Fruit fly (Drosophila melanogaster) whole organism, embryonic: ENCODE measurements around the gene CG31974.

Experiments
- Aef1 ChIP-seq: fragments of 200-800 bp; sonication (Bioruptor generic); IDR thresholded peaks from 3 replicates; pipeline ENCODE4 v1.3.6; 2022; ENCODE audit warnings: missing biosample characterization, missing genetic modification characterization
- B-H2 ChIP-seq: fragments of 200-800 bp; sonication (Bioruptor generic); optimal IDR thresholded peaks from 2 replicates; lab custom pipeline; 2018; ENCODE audit warnings: missing biosample characterization, mild to moderate bottlenecking, missing genetic modification characterization
- BEAF-32 ChIP-seq: fragments of 200-800 bp; sonication (Bioruptor generic); optimal IDR thresholded peaks from 3 replicates; lab custom pipeline; 2017; ENCODE audit warnings: missing biosample characterization, missing genetic modification characterization, mild to moderate bottlenecking, moderate library complexity, missing genetic modification reagents
- C15 ChIP-seq: fragments of 200-800 bp; sonication (Bioruptor generic); IDR thresholded peaks from 3 replicates; pipeline ENCODE4 v1.3.6; 2022; ENCODE audit warnings: missing biosample characterization, missing genetic modification characterization
- CG10431 ChIP-seq: fragments of 200-800 bp; sonication (Bioruptor generic); optimal IDR thresholded peaks from 3 replicates; lab custom pipeline; 2018; ENCODE audit warnings: missing biosample characterization, mild to moderate bottlenecking, missing genetic modification characterization
- CG10654 ChIP-seq: fragments of 200-800 bp; sonication (Bioruptor generic); optimal IDR thresholded peaks from 2 replicates; lab custom pipeline; 2016; ENCODE audit warnings: missing biosample characterization, missing genetic modification characterization
- CG11723 ChIP-seq: fragments of 200-800 bp; sonication (Bioruptor generic); optimal IDR thresholded peaks from 2 replicates; lab custom pipeline; 2017; ENCODE audit warnings: missing biosample characterization, mild to moderate bottlenecking, missing genetic modification characterization
- CG14441 ChIP-seq: fragments of 200-800 bp; sonication (Bioruptor generic); IDR thresholded peaks from 2 replicates; pipeline ENCODE4 v1.3.6; 2022; ENCODE audit warnings: missing biosample characterization, missing genetic modification characterization
- CG15269 ChIP-seq: fragments of 200-800 bp; sonication (Bioruptor generic); optimal IDR thresholded peaks from 2 replicates; lab custom pipeline; 2018; ENCODE audit warnings: missing biosample characterization, mild to moderate bottlenecking, missing genetic modification characterization, moderate library complexity
- CG2678 ChIP-seq: fragments of 200-800 bp; sonication (Bioruptor generic); optimal IDR thresholded peaks from 3 replicates; lab custom pipeline; 2019; ENCODE audit warnings: missing biosample characterization, mild to moderate bottlenecking, missing genetic modification characterization, moderate library complexity
- CG31365 ChIP-seq: fragments of 200-800 bp; sonication (Bioruptor generic); optimal IDR thresholded peaks from 2 replicates; lab custom pipeline; 2018; ENCODE audit warnings: missing biosample characterization, mild to moderate bottlenecking, missing genetic modification characterization
- CG4328 ChIP-seq: fragments of 200-800 bp; sonication (Bioruptor generic); optimal IDR thresholded peaks from 3 replicates; lab custom pipeline; 2017; ENCODE audit warnings: missing biosample characterization, missing genetic modification reagents, missing genetic modification characterization
- CG4617 ChIP-seq: fragments of 200-800 bp; sonication (Bioruptor generic); optimal IDR thresholded peaks from 3 replicates; lab custom pipeline; 2016; ENCODE audit warnings: missing biosample characterization, missing genetic modification characterization, borderline replicate concordance
- CG6765 ChIP-seq: fragments of 200-800 bp; sonication (Bioruptor generic); optimal IDR thresholded peaks from 3 replicates; lab custom pipeline; 2017; ENCODE audit warnings: missing biosample characterization, mild to moderate bottlenecking, missing genetic modification characterization
- CG7556 ChIP-seq: fragments of 200-800 bp; sonication (Bioruptor generic); optimal IDR thresholded peaks from 2 replicates; lab custom pipeline; 2017; ENCODE audit warnings: missing biosample characterization, mild to moderate bottlenecking, missing genetic modification characterization
- CG7745 ChIP-seq: fragments of 200-800 bp; sonication (Bioruptor generic); optimal IDR thresholded peaks from 2 replicates; lab custom pipeline; 2018; ENCODE audit warnings: missing biosample characterization, mild to moderate bottlenecking, missing genetic modification characterization, moderate library complexity
- CG9609 ChIP-seq: fragments of 200-800 bp; sonication (Bioruptor generic); optimal IDR thresholded peaks from 3 replicates; lab custom pipeline; 2016; ENCODE audit warnings: missing biosample characterization, missing genetic modification characterization
- CG9876 ChIP-seq: fragments of 200-800 bp; sonication (Bioruptor generic); optimal IDR thresholded peaks from 2 replicates; lab custom pipeline; 2016; ENCODE audit warnings: missing biosample characterization, missing genetic modification characterization
- CG9932 ChIP-seq: fragments of 200-800 bp; sonication (Bioruptor generic); IDR thresholded peaks from 2 replicates; pipeline ENCODE4 v1.3.6; 2022; ENCODE audit warnings: missing biosample characterization, missing genetic modification characterization
- Dll ChIP-seq: fragments of 200-800 bp; sonication (Bioruptor generic); IDR thresholded peaks from 4 replicates; pipeline ENCODE4 v1.3.6; 2022; ENCODE audit warnings: missing biosample characterization, missing genetic modification characterization; ENCODE audit not compliant: partially characterized antibody
- Doc3 ChIP-seq: fragments of 200-800 bp; sonication (Bioruptor generic); IDR thresholded peaks from 3 replicates; pipeline ENCODE4 v1.3.6; 2022; ENCODE audit warnings: missing biosample characterization, missing genetic modification characterization; ENCODE audit not compliant: partially characterized antibody
- Ets97D ChIP-seq: fragments of 200-800 bp; sonication (Bioruptor generic); optimal IDR thresholded peaks from 3 replicates; lab custom pipeline; 2016; ENCODE audit warnings: missing biosample characterization, missing genetic modification characterization
- HLH54F ChIP-seq: fragments of 200-800 bp; sonication (Bioruptor generic); optimal IDR thresholded peaks from 3 replicates; lab custom pipeline; 2016; ENCODE audit warnings: missing biosample characterization, missing genetic modification characterization
- HmgZ ChIP-seq: fragments of 200-800 bp; sonication (Bioruptor generic); optimal IDR thresholded peaks from 2 replicates; lab custom pipeline; 2018; ENCODE audit warnings: missing biosample characterization, mild to moderate bottlenecking, missing genetic modification characterization
- Hr51 ChIP-seq, 2 experiments: fragments of 200-800 bp; sonication (Bioruptor generic); optimal IDR thresholded peaks; 2 replicates in 1 of 2; 3 replicates in 1 of 2; lab custom pipeline; 2016 to 2018; ENCODE audit warnings: missing biosample characterization in 2 of 2, missing genetic modification characterization in 2 of 2, mild to moderate bottlenecking in 1 of 2, moderate library complexity in 1 of 2
- Jarid2 ChIP-seq: fragments of 200-800 bp; sonication (Bioruptor generic); optimal IDR thresholded peaks from 3 replicates; lab custom pipeline; 2017; ENCODE audit warnings: mild to moderate bottlenecking, missing biosample characterization, missing genetic modification reagents, missing genetic modification characterization
- MESR4 ChIP-seq: fragments of 200-800 bp; sonication (Bioruptor generic); optimal IDR thresholded peaks from 2 replicates; lab custom pipeline; 2018; ENCODE audit warnings: missing biosample characterization, mild to moderate bottlenecking, missing genetic modification characterization, moderate library complexity
- Myb ChIP-seq: fragments of 200-800 bp; sonication (Bioruptor generic); optimal IDR thresholded peaks from 2 replicates; lab custom pipeline; 2016; ENCODE audit warnings: missing biosample characterization, missing genetic modification characterization
- Sox102F ChIP-seq: fragments of 200-800 bp; sonication (Bioruptor generic); optimal IDR thresholded peaks from 2 replicates; lab custom pipeline; 2018; ENCODE audit warnings: missing biosample characterization, mild to moderate bottlenecking, missing genetic modification characterization, moderate library complexity
- Usf ChIP-seq: fragments of 200-800 bp; sonication (Bioruptor generic); optimal IDR thresholded peaks from 2 replicates; lab custom pipeline; 2017; ENCODE audit warnings: missing genotype, missing biosample characterization, missing genetic modification characterization
- Xrp1 ChIP-seq: fragments of 200-800 bp; sonication (Bioruptor generic); IDR thresholded peaks from 2 replicates; pipeline ENCODE4 v1.3.6; 2022; ENCODE audit warnings: missing biosample characterization, missing genetic modification characterization
- amos ChIP-seq: fragments of 200-800 bp; sonication (Bioruptor generic); IDR thresholded peaks from 2 replicates; pipeline ENCODE4 v1.3.6; 2022; ENCODE audit warnings: missing biosample characterization, missing genetic modification characterization; ENCODE audit not compliant: partially characterized antibody
- ap ChIP-seq: fragments of 200-800 bp; sonication (Bioruptor generic); IDR thresholded peaks from 2 replicates; pipeline ENCODE4 v1.3.6; 2022; ENCODE audit warnings: missing biosample characterization, missing genetic modification characterization
- bab2 ChIP-seq: fragments of 200-800 bp; sonication (Bioruptor generic); optimal IDR thresholded peaks from 2 replicates; lab custom pipeline; 2016; ENCODE audit warnings: missing biosample characterization, missing genetic modification characterization
- bsh ChIP-seq, 2 experiments: fragments of 200-800 bp; sonication (Bioruptor generic); optimal IDR thresholded peaks; 2 replicates each; lab custom pipeline; 2017 to 2018; ENCODE audit warnings: mild to moderate bottlenecking in 2 of 2, missing biosample characterization in 2 of 2, missing genetic modification characterization in 2 of 2, moderate library complexity in 1 of 2
- btn ChIP-seq: fragments of 200-800 bp; sonication (Bioruptor generic); optimal IDR thresholded peaks from 2 replicates; lab custom pipeline; 2016; ENCODE audit warnings: missing biosample characterization, missing genetic modification characterization
- chm ChIP-seq: fragments of 200-800 bp; sonication (Bioruptor generic); IDR thresholded peaks from 2 replicates; pipeline ENCODE4 v1.3.6; 2022; ENCODE audit warnings: missing biosample characterization, missing genetic modification characterization
- croc ChIP-seq: fragments of 200-800 bp; sonication (Bioruptor generic); conservative IDR thresholded peaks from 3 replicates; pipeline ENCODE4 v1.3.6; 2022; ENCODE audit warnings: missing biosample characterization, missing genetic modification characterization
- ems ChIP-seq: fragments of 200-800 bp; sonication (Bioruptor generic); optimal IDR thresholded peaks from 3 replicates; lab custom pipeline; 2016; ENCODE audit warnings: missing biosample characterization, missing genetic modification characterization
- hth ChIP-seq: fragments of >200 bp; optimal IDR thresholded peaks from 2 replicates; lab custom pipeline; 2017; ENCODE audit warnings: inconsistent platforms
- jing ChIP-seq: fragments of 200-800 bp; sonication (Bioruptor generic); optimal IDR thresholded peaks from 2 replicates; lab custom pipeline; 2018; ENCODE audit warnings: missing biosample characterization, mild to moderate bottlenecking, missing genetic modification characterization
- ken ChIP-seq: fragments of 200-800 bp; sonication (Bioruptor generic); IDR thresholded peaks from 3 replicates; pipeline ENCODE4 v1.3.6; 2022; ENCODE audit warnings: missing biosample characterization, missing genetic modification characterization
- lab ChIP-seq: fragments of 200-800 bp; sonication (Bioruptor generic); optimal IDR thresholded peaks from 3 replicates; lab custom pipeline; 2017; ENCODE audit warnings: missing biosample characterization, missing genetic modification characterization, mild to moderate bottlenecking, moderate library complexity, missing genetic modification reagents
- otp ChIP-seq: fragments of 200-800 bp; sonication (Bioruptor generic); IDR thresholded peaks from 3 replicates; pipeline ENCODE4, ENCODE4 v1.3.6; 2022; ENCODE audit warnings: missing biosample characterization, missing genetic modification characterization
- rib ChIP-seq: fragments of 200-800 bp; sonication (Bioruptor generic); IDR thresholded peaks from 2 replicates; pipeline ENCODE4 v1.3.6; 2022; ENCODE audit warnings: missing biosample characterization, missing genetic modification characterization
- tll ChIP-seq, 2 experiments: fragments of 200-800 bp in 1 of 2; fragments of >200 bp in 1 of 2; sonication (Bioruptor generic) in 1 of 2; optimal IDR thresholded peaks; 2 replicates each; lab custom pipeline; 2017 to 2019; ENCODE audit warnings: missing biosample characterization in 2 of 2, missing genetic modification characterization in 2 of 2, mild to moderate bottlenecking in 1 of 2, moderate library complexity in 1 of 2
- zen ChIP-seq: fragments of 200-800 bp; sonication (Bioruptor generic); optimal IDR thresholded peaks from 3 replicates; lab custom pipeline; 2018; ENCODE audit warnings: missing biosample characterization, mild to moderate bottlenecking, missing genetic modification characterization, moderate library complexity
- zf30C ChIP-seq: fragments of 200-800 bp; sonication (Bioruptor generic); optimal IDR thresholded peaks from 3 replicates; lab custom pipeline; 2018; ENCODE audit warnings: missing biosample characterization, mild to moderate bottlenecking, missing genetic modification characterization

CG31974 gene

dm6 chr2L:131466-132270, 11.2 kb downstream of the CG31974 start, which contains the start of gene Gs1 (continued):
- TF ChIP-seq Sox102F (GFP tag; lab: Kevin White, UChicago) (no peak), croc (GFP tag; lab: Robert Waterston, UW) (no peak), HmgZ (tag; lab: Kevin White, UChicago) (peak; percentile 81), Xrp1 (GFP tag; lab: Robert Waterston, UW) (no peak), ems (GFP tag; lab: Kevin White, UChicago) (no peak), CG9932 (0 out of 2 replicates have a peak, but pooled peaks have one; percentile 11), bsh (GFP tag; optimal IDR thresholded peaks at IDR 0.05; lab: Kevin White, UChicago) (peak in 1 of 2 experiments; percentile 66), amos (GFP tag; lab: Robert Waterston, UW) (peak; percentile 10; the same call in 1 of the 2 replicates), CG7556 (no peak), CG10654 (GFP tag; lab: Kevin White, UChicago) (no peak), CG4617 (GFP tag; lab: Kevin White, UChicago) (no peak), CG7745 (tag; lab: Kevin White, UChicago) (no peak), bab2 (no peak), ken (GFP tag; lab: Robert Waterston, UW) (no peak), CG10431 (peak; percentile 3), Jarid2 (peak; percentile 89), C15 (GFP tag; lab: Robert Waterston, UW) (no peak), HLH54F (GFP tag; lab: Kevin White, UChicago) (no peak), Myb (GFP tag; lab: Kevin White, UChicago) (no peak), zf30C (GFP tag; lab: Kevin White, UChicago) (no peak), CG6765 (GFP tag; lab: Kevin White, UChicago) (peak; percentile 35), ap (GFP tag; lab: Robert Waterston, UW) (no peak), btn (GFP tag; lab: Kevin White, UChicago) (no peak), Ets97D (no peak), CG4328 (GFP tag; lab: Kevin White, UChicago) (no peak), MESR4 (GFP tag; lab: Kevin White, UChicago) (peak; percentile 49), CG15269 (tag; lab: Kevin White, UChicago) (peak; percentile 18), Doc3 (GFP tag; lab: Robert Waterston, UW) (peak; percentile 14; the same call in 1 of the 3 replicates), Usf (GFP tag; lab: Kevin White, UChicago) (no peak), Hr51 (GFP tag; optimal IDR thresholded peaks at IDR 0.05; lab: Kevin White, UChicago) (peak in 1 of 2 experiments; percentile 21), BEAF-32 (GFP tag; lab: Kevin White, UChicago) (no peak), zen (tag; lab: Kevin White, UChicago) (no peak), CG2678 (tag; lab: Kevin White, UChicago) (peak; percentile 40), lab (peak; percentile 81), chm (peak; percentile 90), CG9609 (GFP tag; lab: Kevin White, UChicago) (no peak), rib (GFP tag; lab: Robert Waterston, UW) (no peak), otp (GFP tag; lab: Robert Waterston, UW) (no peak; the same call in 2 of the 3 replicates), jing (GFP tag; lab: Kevin White, UChicago) (no peak), CG9876 (GFP tag; lab: Kevin White, UChicago) (no peak), Aef1 (GFP tag; lab: Robert Waterston, UW) (no peak), hth (no peak), CG11723 (GFP tag; lab: Kevin White, UChicago) (peak; percentile 27), CG31365 (peak; percentile 30), CG14441 (GFP tag; lab: Robert Waterston, UW) (no peak), Dll (GFP tag; lab: Robert Waterston, UW) (peak; percentile 45; the same call in 1 of the 4 replicates), tll (GFP tag; optimal IDR thresholded peaks at IDR 0.05; lab: Kevin White, UChicago) (no peak), B-H2 (GFP tag; lab: Kevin White, UChicago) (peak; percentile 72)
